Worm (Caenorhabditis elegans) whole organism, L1 larva: ENCODE measurements around the gene bath-38.

Experiments used
- aly-2 ChIP-seq: fragments of 150-350 bp; optimal IDR thresholded peaks from 2 replicates; lab custom pipeline; 2014; ENCODE audit warnings: missing biosample characterization, missing genetic modification characterization
- ama-1 ChIP-seq: fragments of 150-350 bp; optimal IDR thresholded peaks from 2 replicates; lab custom pipeline; 2014
- ceh-90 ChIP-seq: sonication (generic microtip); optimal IDR thresholded peaks from 2 replicates; lab custom pipeline; 2016; ENCODE audit warnings: missing genetic modification characterization, missing compliant biosample characterization
- fos-1 ChIP-seq: fragments of 150-350 bp; optimal IDR thresholded peaks from 2 replicates; lab custom pipeline; 2014; ENCODE audit warnings: missing biosample characterization, missing genetic modification characterization
- mep-1 ChIP-seq: fragments of 150-350 bp; optimal IDR thresholded peaks from 2 replicates; lab custom pipeline; 2014; ENCODE audit warnings: missing biosample characterization, missing genetic modification characterization
- pag-3 ChIP-seq: sonication (generic microtip); optimal IDR thresholded peaks from 2 replicates; lab custom pipeline; 2017; ENCODE audit warnings: missing genetic modification characterization, mild to moderate bottlenecking, missing compliant biosample characterization, antibody characterized with exemption, borderline replicate concordance; ENCODE audit not compliant: insufficient read depth
- pqm-1 ChIP-seq: sonication (generic microtip); optimal IDR thresholded peaks from 3 replicates; lab custom pipeline; 2017; ENCODE audit warnings: missing biosample characterization, missing genetic modification characterization
- unc-130 ChIP-seq: fragments of 150-350 bp; optimal IDR thresholded peaks from 2 replicates; lab custom pipeline; 2017; ENCODE audit warnings: missing biosample characterization, missing genetic modification characterization, inconsistent platforms
- zag-1 ChIP-seq: fragments of 150-350 bp; optimal IDR thresholded peaks from 2 replicates; lab custom pipeline; 2014; ENCODE audit warnings: missing biosample characterization, missing genetic modification characterization

- TF ChIP-seq zag-1 (tag; lab: Kevin White, UChicago) (no peak), pag-3 (tag; lab: Kevin White, UChicago) (no peak), pqm-1 (tag; lab: Kevin White, UChicago) (peak; percentile 62), aly-2 (tag; lab: Kevin White, UChicago) (no peak), mep-1 (tag; lab: Kevin White, UChicago) (no peak), ceh-90 (tag; lab: Kevin White, UChicago) (no peak), ama-1 (lab: Kevin White, UChicago) (no peak), unc-130 (tag; lab: Kevin White, UChicago) (no peak), fos-1 (no peak)
Observed at ce11 chrII:10001065-10001464, 44.0 kb downstream of the bath-38 start, which contains the start of gene nlt-1.
